Fruit fly (Drosophila melanogaster) S2 (cell line): ENCODE measurements around the gene CG17777.

Source experiments
- CG8478 ChIP-seq: fragments of >200 bp; optimal IDR thresholded peaks from 2 replicates; lab custom pipeline; 2018
- CTCF ChIP-seq, 2 experiments: fragments of >200 bp; optimal IDR thresholded peaks; 2 replicates each; lab custom pipeline; 2018

- TF ChIP-seq CG8478 (lab: Kevin White, UChicago) (no peak), CTCF (optimal IDR thresholded peaks at IDR 0.05; lab: Kevin White, UChicago) (no peak)
These were observed 40.1 kb upstream of the CG17777 start for dm6 chrX:2146574-2146973.
